Fruit fly (Drosophila melanogaster): Measurements from ENCODE around the gene Smr.
A peak's percentile ranks its signal among the peaks of the same experiment; 100 is the strongest.

Gene Smr

dm6 chrX:12666471-12666884 is 75.9 kb downstream of the Smr start (continued):
- TF ChIP-seq zen2 (GFP tag; IDR thresholded peaks at IDR 0.05; ENCODE audit: partially characterized antibody) (no peak), CG2678 (tag; optimal IDR thresholded peaks at IDR 0.05) (peak; percentile 98), CG4282 (GFP tag; optimal IDR thresholded peaks at IDR 0.05) (no peak), CG6689 (GFP tag; IDR thresholded peaks at IDR 0.05) (peak; percentile 96), gcm2 (GFP tag; optimal IDR thresholded peaks at IDR 0.05) (peak; percentile 38), Myb (GFP tag; optimal IDR thresholded peaks at IDR 0.05) (peak; percentile 60), fd96Cb (tag; optimal IDR thresholded peaks at IDR 0.05) (peak; percentile 97), CG13775 (GFP tag; optimal IDR thresholded peaks at IDR 0.05) (peak; percentile 95), zfh2 (GFP tag; optimal IDR thresholded peaks at IDR 0.05) (peak; percentile 68), CG1233 (GFP tag; optimal IDR thresholded peaks at IDR 0.05) (peak; percentile 92), PHDP (tag; optimal IDR thresholded peaks at IDR 0.05) (peak; percentile 97), HLH3B (GFP tag; IDR thresholded peaks at IDR 0.05) (peak; percentile 96), E2f1 (GFP tag; IDR thresholded peaks at IDR 0.05) (peak; percentile 97), CG14441 (GFP tag; IDR thresholded peaks at IDR 0.05) (peak; percentile 93), jigr1 (GFP tag; IDR thresholded peaks at IDR 0.05) (peak; percentile 78; the same call in 2 of the 3 replicates), Rx (GFP tag; IDR thresholded peaks at IDR 0.05) (peak; percentile 82), CG12104 (GFP tag; optimal IDR thresholded peaks at IDR 0.05) (peak; percentile 97), gro (GFP tag; optimal IDR thresholded peaks at IDR 0.05) (peak; percentile 79), mld (GFP tag; IDR thresholded peaks at IDR 0.05; ENCODE audit: partially characterized antibody) (no peak), Camta (GFP tag; optimal IDR thresholded peaks at IDR 0.05) (peak; percentile 86), row (GFP tag; IDR thresholded peaks at IDR 0.05) (peak; percentile 98), CG34422 (GFP tag; IDR thresholded peaks at IDR 0.05) (peak; percentile 97), ken (GFP tag; IDR thresholded peaks at IDR 0.05) (peak; percentile 91), NK7.1 (GFP tag; optimal IDR thresholded peaks at IDR 0.05) (peak; percentile 74), dmrt99B (tag; optimal IDR thresholded peaks at IDR 0.05) (peak; percentile 96), CG16813 (GFP tag; IDR thresholded peaks at IDR 0.05; ENCODE audit: partially characterized antibody) (no peak), YL-1 (GFP tag; optimal IDR thresholded peaks at IDR 0.05) (peak; percentile 73), Ssrp (tag; optimal IDR thresholded peaks at IDR 0.05) (peak; percentile 97), CG17361 (GFP tag; IDR thresholded peaks at IDR 0.05) (peak; percentile 97), lilli (GFP tag; optimal IDR thresholded peaks at IDR 0.05) (peak; percentile 89), chn (GFP tag; optimal IDR thresholded peaks at IDR 0.05) (peak; percentile 77), Sox102F (GFP tag; optimal IDR thresholded peaks at IDR 0.05) (peak; percentile 96), CG14965 (GFP tag; optimal IDR thresholded peaks at IDR 0.05; ENCODE audit: borderline replicate concordance) (peak; percentile 15), mirr (GFP tag; optimal IDR thresholded peaks at IDR 0.05) (peak; percentile 51), CG2116 (GFP tag; optimal IDR thresholded peaks at IDR 0.05) (peak; percentile 77), CG6813 (GFP tag; optimal IDR thresholded peaks at IDR 0.05) (peak; percentile 95), CG16815 (GFP tag; optimal IDR thresholded peaks at IDR 0.05) (peak; percentile 94), ttk (GFP tag; IDR thresholded peaks at IDR 0.05) (peak; percentile 96), nmo (GFP tag; optimal IDR thresholded peaks at IDR 0.05) (peak; percentile 97), CG6254 (GFP tag; optimal IDR thresholded peaks at IDR 0.05) (peak; percentile 94), tup (GFP tag; optimal IDR thresholded peaks at IDR 0.05) (peak; percentile 60), gcm (GFP tag; optimal IDR thresholded peaks at IDR 0.05) (peak; percentile 99), pan (optimal IDR thresholded peaks at IDR 0.05) (no peak), pan (GFP tag; optimal IDR thresholded peaks at IDR 0.05 in 1 of 2, IDR thresholded peaks at IDR 0.05 in 1 of 2) (peak in 1 of 2 experiments; percentile 97), Fer3 (tag; optimal IDR thresholded peaks at IDR 0.05) (peak; percentile 97), zf30C (GFP tag; optimal IDR thresholded peaks at IDR 0.05) (peak; percentile 99), CG10462 (GFP tag; optimal IDR thresholded peaks at IDR 0.05) (peak; percentile 89), HLH4C (GFP tag; IDR thresholded peaks at IDR 0.05; ENCODE audit: partially characterized antibody) (no peak), CG13296 (GFP tag; optimal IDR thresholded peaks at IDR 0.05) (peak; percentile 96), insv (GFP tag; optimal IDR thresholded peaks at IDR 0.05) (peak in 1 of 2 experiments; percentile 74)
